Worm (Caenorhabditis elegans) whole organism, L4/young adult: ENCODE data around the gene swsn-7.
A peak's percentile ranks its signal among the peaks of the same experiment; 100 is the strongest.

Experiments
- W03F9.2 ChIP-seq: fragments of 150-350 bp; optimal IDR thresholded peaks from 2 replicates; lab custom pipeline; 2014; ENCODE audit warnings: missing biosample characterization, missing genetic modification characterization
- him-1 ChIP-seq: sonication (generic microtip); optimal IDR thresholded peaks from 2 replicates; lab custom pipeline; 2016; ENCODE audit warnings: missing genotype, missing genetic modification reagents, missing genetic modification characterization, missing compliant biosample characterization

- TF ChIP-seq him-1 (tag; lab: Kevin White, UChicago) (no peak), W03F9.2 (tag; lab: Kevin White, UChicago) (peak; percentile 58)
Measured at ce11 chrII:8016167-8016566, 11.4 kb downstream of the swsn-7 start.
